Worm (Caenorhabditis elegans) whole organism, midembryonic: Measurements from ENCODE around the gene srbc-17.

Source experiments
- T22C8.4 ChIP-seq: fragments of 200-800 bp; sonication (Bioruptor generic); IDR thresholded peaks from 2 replicates; pipeline ENCODE4 v1.3.6; 2022; ENCODE audit warnings: missing genetic modification characterization, missing compliant biosample characterization
- cog-1 ChIP-seq: sonication (generic microtip); optimal IDR thresholded peaks from 2 replicates; lab custom pipeline; 2016; ENCODE audit warnings: missing genetic modification characterization, missing compliant biosample characterization
- flt-1 ChIP-seq: fragments of 200-800 bp; sonication (Bioruptor generic); IDR thresholded peaks from 2 replicates; pipeline ENCODE4 v1.3.6; 2022; ENCODE audit warnings: missing genetic modification characterization, missing compliant biosample characterization
- klf-2 ChIP-seq: fragments of 200-800 bp; sonication (Bioruptor generic); conservative IDR thresholded peaks from 2 replicates; pipeline ENCODE4 v1.3.6; 2022; ENCODE audit warnings: missing genetic modification reagents, missing genetic modification characterization, missing compliant biosample characterization
- med-1 ChIP-seq: sonication (generic microtip); optimal IDR thresholded peaks from 2 replicates; lab custom pipeline; 2017; ENCODE audit warnings: missing genetic modification characterization, mild to moderate bottlenecking, missing compliant biosample characterization, antibody characterized with exemption, missing genetic modification reagents; ENCODE audit not compliant: insufficient read depth
- ref-1 ChIP-seq: fragments of 200-800 bp; sonication (Bioruptor generic); conservative IDR thresholded peaks from 2 replicates; pipeline ENCODE4 v1.3.6; 2022; ENCODE audit warnings: missing genetic modification reagents, missing genetic modification characterization, missing compliant biosample characterization
- tab-1 ChIP-seq: fragments of 200-800 bp; sonication (Bioruptor generic); IDR thresholded peaks from 2 replicates; pipeline ENCODE4 v1.3.6; 2022; ENCODE audit warnings: missing genetic modification characterization, missing compliant biosample characterization
- ztf-23 ChIP-seq: fragments of 200-800 bp; sonication (Bioruptor generic); IDR thresholded peaks from 2 replicates; pipeline ENCODE4 v1.3.6; 2022; ENCODE audit warnings: missing genetic modification reagents, missing genetic modification characterization, missing compliant biosample characterization
- ztf-29 ChIP-seq: fragments of 200-800 bp; sonication (Bioruptor generic); IDR thresholded peaks from 2 replicates; pipeline ENCODE4 v1.3.6; 2022; ENCODE audit warnings: missing genetic modification reagents, missing genetic modification characterization, missing compliant biosample characterization

Gene srbc-17

ce11 chrV:2166679-2167078 lies 10.8 kb upstream of the srbc-17 start, which contains the start of gene srbc-19:
Gene srbc-19, minus strand, starts transcription at chrV:2166779.
- TF ChIP-seq tab-1 (no peak), ref-1 (GFP tag; lab: Robert Waterston, UW) (no peak), ztf-29 (GFP tag; lab: Robert Waterston, UW) (no peak), klf-2 (GFP tag; lab: Robert Waterston, UW) (no peak), flt-1 (no peak), cog-1 (tag; lab: Kevin White, UChicago) (no peak), T22C8.4 (GFP tag; lab: Robert Waterston, UW) (no peak), ztf-23 (GFP tag; lab: Robert Waterston, UW) (no peak), med-1 (GFP tag; lab: Kevin White, UChicago) (no peak)

ce11 chrV:2174465-2174864 lies 3.0 kb upstream of the srbc-17 start:
- TF ChIP-seq T22C8.4 (GFP tag; lab: Robert Waterston, UW), result no peak
- TF ChIP-seq ztf-23 (GFP tag; lab: Robert Waterston, UW), result no peak
- TF ChIP-seq flt-1, result no peak
- no peak for TF ChIP-seq tab-1
- no peak for TF ChIP-seq ztf-29 (GFP tag; lab: Robert Waterston, UW)

ce11 chrV:2175242-2175641 lies 2.3 kb upstream of the srbc-17 start, which contains the start of gene C45H4.18:
Gene C45H4.18, plus strand, starts transcription at chrV:2175542.
- no peak for TF ChIP-seq T22C8.4 (GFP tag; lab: Robert Waterston, UW)
- TF ChIP-seq ztf-29 (GFP tag; lab: Robert Waterston, UW), result no peak
- no peak for TF ChIP-seq ztf-23 (GFP tag; lab: Robert Waterston, UW)
- no peak for TF ChIP-seq flt-1
- TF ChIP-seq tab-1, result no peak
- no peak for TF ChIP-seq ref-1 (GFP tag; lab: Robert Waterston, UW)
- TF ChIP-seq med-1 (GFP tag; lab: Kevin White, UChicago), result no peak
- no peak for TF ChIP-seq klf-2 (GFP tag; lab: Robert Waterston, UW)
- TF ChIP-seq cog-1 (tag; lab: Kevin White, UChicago), result no peak

DNA sequence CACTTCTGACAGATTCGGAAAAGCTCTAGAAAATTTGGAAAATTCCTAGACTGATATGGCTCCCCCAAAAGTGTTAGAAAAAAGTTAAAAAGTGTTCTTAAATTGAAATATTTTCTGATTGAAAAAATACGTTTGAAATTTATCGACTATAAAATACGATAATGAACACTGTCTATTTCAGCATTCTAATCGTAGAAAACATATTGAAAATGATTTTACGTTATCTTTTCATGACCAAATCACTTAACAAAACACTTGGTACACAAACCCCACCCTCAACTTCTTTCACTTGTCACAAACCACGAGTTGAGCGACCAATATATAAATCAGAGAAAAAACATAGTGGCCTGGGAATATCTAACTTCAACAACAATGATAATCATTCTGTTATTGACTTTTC lies 1.7 kb downstream of the srbc-17 start, which contains the start of gene cyp-33C1:
cyp-33C1 (plus strand) TSS at position 301 of the 400 bp plus-strand sequence.
- TF ChIP-seq tab-1, result no peak
- no peak for TF ChIP-seq ref-1 (GFP tag; lab: Robert Waterston, UW)
- TF ChIP-seq T22C8.4 (GFP tag; lab: Robert Waterston, UW), result no peak

- TF ChIP-seq T22C8.4 (GFP tag; lab: Robert Waterston, UW) (no peak), ztf-29 (GFP tag; lab: Robert Waterston, UW) (no peak), ref-1 (GFP tag; lab: Robert Waterston, UW) (no peak), med-1 (GFP tag; lab: Kevin White, UChicago) (no peak), tab-1 (no peak), ztf-23 (GFP tag; lab: Robert Waterston, UW) (no peak), cog-1 (tag; lab: Kevin White, UChicago) (no peak)
These were observed 4.2 kb downstream of the srbc-17 start, which contains the start of gene srbc-16 for ce11 chrV:2181738-2182137. Gene srbc-16, plus strand, starts transcription at chrV:2182038.

ce11 chrV:2183162-2183561 lies 5.6 kb downstream of the srbc-17 start, which contains the start of gene cyp-33C2:
Gene cyp-33C2, plus strand, starts transcription at chrV:2183488.
- TF ChIP-seq cog-1 (tag; lab: Kevin White, UChicago), result no peak
- TF ChIP-seq T22C8.4 (GFP tag; lab: Robert Waterston, UW), result no peak
- no peak for TF ChIP-seq ztf-23 (GFP tag; lab: Robert Waterston, UW)
- TF ChIP-seq ref-1 (GFP tag; lab: Robert Waterston, UW), result no peak
- no peak for TF ChIP-seq flt-1
- no peak for TF ChIP-seq tab-1
- TF ChIP-seq klf-2 (GFP tag; lab: Robert Waterston, UW), result no peak
- TF ChIP-seq med-1 (GFP tag; lab: Kevin White, UChicago), result no peak
- no peak for TF ChIP-seq ztf-29 (GFP tag; lab: Robert Waterston, UW)

ce11 chrV:2185486-2185885 lies 8.0 kb downstream of the srbc-17 start:
- TF ChIP-seq cog-1 (tag; lab: Kevin White, UChicago), result no peak
- peak; percentile 98 for TF ChIP-seq ztf-23 (GFP tag; lab: Robert Waterston, UW)

DNA sequence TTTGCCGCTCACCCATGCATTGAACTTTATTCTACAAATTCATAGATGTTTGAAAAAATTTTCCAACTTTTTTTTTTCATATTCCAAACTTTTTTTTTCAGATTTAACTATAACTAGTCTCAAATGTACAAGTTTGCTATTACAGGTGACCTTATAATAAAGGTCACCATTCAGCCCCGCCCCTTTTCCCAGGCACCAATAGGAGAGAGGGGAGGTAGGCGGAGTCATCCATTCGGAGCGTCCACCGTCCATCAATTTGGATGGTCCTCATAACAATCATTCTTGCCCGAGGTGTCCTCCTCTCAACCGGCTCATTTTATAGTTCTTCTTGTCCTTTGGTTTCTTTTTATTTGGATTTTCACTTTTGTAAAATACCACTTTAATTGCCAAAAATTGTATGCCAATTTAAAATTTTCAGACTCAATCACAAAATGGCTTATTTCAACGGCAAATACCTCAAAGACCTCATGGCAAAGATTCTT lies 10.4 kb downstream of the srbc-17 start, which contains the start of gene Y5H2B.3:
Y5H2B.3 (plus strand) TSS at position 432 of the 482 bp plus-strand sequence.
- TF ChIP-seq klf-2 (GFP tag; lab: Robert Waterston, UW) (no peak), ztf-29 (GFP tag; lab: Robert Waterston, UW) (no peak), flt-1 (no peak), cog-1 (tag; lab: Kevin White, UChicago) (no peak), ref-1 (GFP tag; lab: Robert Waterston, UW) (no peak), tab-1 (no peak), T22C8.4 (GFP tag; lab: Robert Waterston, UW) (no peak), med-1 (GFP tag; lab: Kevin White, UChicago) (no peak), ztf-23 (GFP tag; lab: Robert Waterston, UW) (no peak)

DNA sequence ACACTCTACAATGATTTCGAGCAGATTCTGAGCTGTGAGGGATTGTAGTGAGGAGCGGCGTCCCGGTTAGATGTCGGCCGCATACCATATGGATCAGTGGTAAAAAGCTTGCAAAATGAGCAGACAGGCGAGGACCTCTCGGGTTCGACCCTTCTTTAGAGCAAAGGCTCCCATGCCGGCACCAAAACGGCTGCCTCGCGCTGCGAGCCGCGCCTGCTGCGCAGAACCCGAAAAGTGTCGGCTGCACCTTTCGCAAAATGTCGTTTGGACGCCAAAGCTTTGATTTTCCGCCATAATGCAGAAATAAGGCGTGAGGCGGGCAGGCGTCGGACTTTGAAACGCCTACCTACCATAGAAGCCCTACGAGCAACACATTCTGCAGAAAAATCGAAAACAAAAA lies 12.9 kb downstream of the srbc-17 start:
- TF ChIP-seq tab-1, result no peak
- no peak for TF ChIP-seq ztf-23 (GFP tag; lab: Robert Waterston, UW)
- TF ChIP-seq ztf-29 (GFP tag; lab: Robert Waterston, UW), result no peak
- no peak for TF ChIP-seq T22C8.4 (GFP tag; lab: Robert Waterston, UW)
- no peak for TF ChIP-seq ref-1 (GFP tag; lab: Robert Waterston, UW)
- no peak for TF ChIP-seq med-1 (GFP tag; lab: Kevin White, UChicago)
- TF ChIP-seq klf-2 (GFP tag; lab: Robert Waterston, UW), result no peak
- no peak for TF ChIP-seq flt-1
- no peak for TF ChIP-seq cog-1 (tag; lab: Kevin White, UChicago)

- TF ChIP-seq cog-1 (tag; lab: Kevin White, UChicago) (no peak), T22C8.4 (GFP tag; lab: Robert Waterston, UW) (no peak), ztf-23 (GFP tag; lab: Robert Waterston, UW) (no peak), flt-1 (no peak), med-1 (GFP tag; lab: Kevin White, UChicago) (no peak), ztf-29 (GFP tag; lab: Robert Waterston, UW) (no peak), ref-1 (GFP tag; lab: Robert Waterston, UW) (no peak), tab-1 (no peak), klf-2 (GFP tag; lab: Robert Waterston, UW) (no peak)
These were observed 13.6 kb downstream of the srbc-17 start, which contains the start of gene srbc-42 for ce11 chrV:2191122-2191521. Gene srbc-42, minus strand, starts transcription at chrV:2191222.
